Worm (Caenorhabditis elegans) whole organism, L4 larva: ENCODE measurements around the gene C28H8.5.

Experiments used
- dmd-6 ChIP-seq: fragments of 200-800 bp; sonication (Bioruptor generic); IDR thresholded peaks from 2 replicates; pipeline ENCODE4 v1.3.6; 2022; ENCODE audit warnings: missing genetic modification reagents, missing genetic modification characterization, missing compliant biosample characterization
- fkh-10 ChIP-seq: fragments of 150-350 bp; optimal IDR thresholded peaks from 2 replicates; lab custom pipeline; 2014; ENCODE audit warnings: missing biosample characterization, missing genetic modification reagents, missing genetic modification characterization
- zip-2 ChIP-seq: fragments of 150-350 bp; optimal IDR thresholded peaks from 2 replicates; lab custom pipeline; 2014; ENCODE audit warnings: missing biosample characterization, missing genetic modification characterization

DNA sequence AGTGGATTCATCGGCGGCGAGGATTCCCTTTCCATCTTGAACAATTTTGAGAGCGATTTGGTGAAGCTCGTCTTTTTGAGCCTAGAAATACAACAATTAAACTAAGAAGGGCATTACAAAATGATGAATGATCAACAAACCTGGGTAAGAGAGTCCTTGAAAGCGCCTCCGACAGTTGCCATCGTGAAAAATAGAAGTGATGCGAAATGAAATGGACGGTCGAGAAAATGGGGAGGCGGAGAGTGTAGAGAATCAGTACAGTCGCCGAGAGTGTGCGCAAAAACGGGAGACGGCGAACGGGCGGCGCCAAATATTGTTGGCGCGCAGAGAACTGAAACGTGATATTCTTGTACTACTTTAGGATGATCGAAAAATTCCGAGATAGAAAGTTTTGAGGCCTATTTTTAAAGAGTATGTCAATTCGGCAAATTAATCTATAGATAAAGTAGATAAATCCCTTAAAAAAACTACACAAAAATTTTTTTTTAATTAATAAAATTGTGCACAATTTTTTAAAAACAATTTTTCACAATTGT is 7.9 kb upstream of the C28H8.5 start, which contains the start of gene aldo-2:
- TF ChIP-seq zip-2 (tag; lab: Kevin White, UChicago) (no peak), fkh-10 (no peak), dmd-6 (GFP tag; lab: Robert Waterston, UW) (peak; percentile 13; the same call in 1 of the 2 replicates)
